Worm (Caenorhabditis elegans): ENCODE data around the gene eftu-2.

The eftu-2 gene

ce11 chrIII:5988461-5988860 lies 20.9 kb upstream of the eftu-2 start:
- TF ChIP-seq Y48G9A.11 (GFP tag; IDR thresholded peaks at IDR 0.05) (peak; percentile 54; the same call in 1 of the 2 replicates), lin-38 (GFP tag; IDR thresholded peaks at IDR 0.05) (peak; percentile 21; the same call in 1 of the 2 replicates), pqm-1 (tag; optimal IDR thresholded peaks at IDR 0.05) (no peak), R02D3.7 (tag; optimal IDR thresholded peaks at IDR 0.05) (peak; percentile 12), F49E8.2 (tag; optimal IDR thresholded peaks at IDR 0.05; ENCODE audit: borderline replicate concordance) (peak; percentile 27), pha-4 (GFP tag; IDR thresholded peaks at IDR 0.05) (no peak), pha-4 (tag; optimal IDR thresholded peaks at IDR 0.05) (no peak), nhr-41 (GFP tag; IDR thresholded peaks at IDR 0.05) (no peak), ZK546.5 (tag; optimal IDR thresholded peaks at IDR 0.05) (no peak), nhr-48 (tag; optimal IDR thresholded peaks at IDR 0.05) (no peak)

ce11 chrIII:5988991-5989726 lies 20.2 kb upstream of the eftu-2 start:
- TF ChIP-seq hmg-1.1 (GFP tag; IDR thresholded peaks at IDR 0.05): 0 out of 2 replicates have a peak, but pooled peaks have one; percentile 28
- no peak for TF ChIP-seq ztf-7 (tag; optimal IDR thresholded peaks at IDR 0.05)
- peak; percentile 27 for TF ChIP-seq hlh-11 (tag; optimal IDR thresholded peaks at IDR 0.05)
- TF ChIP-seq mes-2 (tag; optimal IDR thresholded peaks at IDR 0.05; ENCODE audit: poor library complexity, severe bottlenecking): peak; percentile 66
- peak; percentile 14 for TF ChIP-seq mep-1 (tag; optimal IDR thresholded peaks at IDR 0.05)
- TF ChIP-seq aha-1 (tag): peak; percentile 42
- TF ChIP-seq unc-62 (GFP tag; optimal IDR thresholded peaks at IDR 0.05 in 1 of 2): peak in 1 of 2 experiments; percentile 93
- no peak for TF ChIP-seq unc-62 (tag; optimal IDR thresholded peaks at IDR 0.05)
- peak in 1 of 2 experiments; percentile 23 for TF ChIP-seq daf-16 (GFP tag; optimal IDR thresholded peaks at IDR 0.05)
- TF ChIP-seq daf-16 (tag; optimal IDR thresholded peaks at IDR 0.05): peak; percentile 18
- TF ChIP-seq dpl-1 (GFP tag; optimal IDR thresholded peaks at IDR 0.05): peak; percentile 75
- 0 out of 2 replicates have a peak, but pooled peaks have one; percentile 34 for TF ChIP-seq nhr-41 (GFP tag; IDR thresholded peaks at IDR 0.05)
- no peak for TF ChIP-seq ceh-32 (tag; optimal IDR thresholded peaks at IDR 0.05; ENCODE audit: poor library complexity)
- TF ChIP-seq ztf-11 (tag; optimal IDR thresholded peaks at IDR 0.05): no peak

- peak; percentile 41 for TF ChIP-seq fkh-10 (GFP tag; optimal IDR thresholded peaks at IDR 0.05)
- TF ChIP-seq daf-19 (GFP tag; conservative IDR thresholded peaks at IDR 0.05): no peak
- no peak for TF ChIP-seq mxl-2 (GFP tag; conservative IDR thresholded peaks at IDR 0.05)
- TF ChIP-seq jun-1 (tag; optimal IDR thresholded peaks at IDR 0.05): no peak
- no peak for TF ChIP-seq dmd-8 (GFP tag; IDR thresholded peaks at IDR 0.05)
- no peak for TF ChIP-seq egl-27 (tag; optimal IDR thresholded peaks at IDR 0.05)
- TF ChIP-seq daf-16 (GFP tag; optimal IDR thresholded peaks at IDR 0.05): no peak
- TF ChIP-seq daf-16 (tag; optimal IDR thresholded peaks at IDR 0.05): no peak
- no peak for TF ChIP-seq saeg-2 (GFP tag; IDR thresholded peaks at IDR 0.05)
- TF ChIP-seq php-3 (GFP tag; IDR thresholded peaks at IDR 0.05): no peak
- TF ChIP-seq Y105C5A.15 (GFP tag; IDR thresholded peaks at IDR 0.05): no peak
- TF ChIP-seq tra-1 (GFP tag; IDR thresholded peaks at IDR 0.05): no peak
- TF ChIP-seq egl-43 (GFP tag; IDR thresholded peaks at IDR 0.05): no peak
- peak; percentile 9 for TF ChIP-seq hlh-11 (tag; optimal IDR thresholded peaks at IDR 0.05)
- no peak for TF ChIP-seq zag-1 (tag; optimal IDR thresholded peaks at IDR 0.05)
- peak; percentile 31; the same call in 1 of the 2 replicates for TF ChIP-seq ctbp-1 (GFP tag; IDR thresholded peaks at IDR 0.05)
- no peak for TF ChIP-seq ZK337.2 (GFP tag; IDR thresholded peaks at IDR 0.05)
- TF ChIP-seq dmd-6 (GFP tag; IDR thresholded peaks at IDR 0.05): 0 out of 2 replicates have a peak, but pooled peaks have one; percentile 12
- no peak for TF ChIP-seq Y48G9A.11 (GFP tag; IDR thresholded peaks at IDR 0.05)
- TF ChIP-seq dve-1 (tag; optimal IDR thresholded peaks at IDR 0.05; ENCODE audit: insufficient read depth): no peak
- no peak for TF ChIP-seq F49E8.2 (tag; optimal IDR thresholded peaks at IDR 0.05; ENCODE audit: borderline replicate concordance)
- no peak for TF ChIP-seq attf-4 (tag; optimal IDR thresholded peaks at IDR 0.05)
- no peak for TF ChIP-seq unc-130 (GFP tag; optimal IDR thresholded peaks at IDR 0.05)
- TF ChIP-seq nhr-111 (GFP tag; optimal IDR thresholded peaks at IDR 0.05): no peak
- TF ChIP-seq madf-5 (GFP tag; IDR thresholded peaks at IDR 0.05): no peak
- no peak for TF ChIP-seq mep-1 (tag; optimal IDR thresholded peaks at IDR 0.05)
- peak; percentile 21 for TF ChIP-seq hlh-30 (tag; optimal IDR thresholded peaks at IDR 0.05; ENCODE audit: insufficient read depth)
- TF ChIP-seq dmd-9 (GFP tag; IDR thresholded peaks at IDR 0.05): no peak
Observed at ce11 chrIII:5990090-5990489, 19.3 kb upstream of the eftu-2 start.

Measured in whole organism, L4 larva.